Worm (Caenorhabditis elegans) whole organism, late embryonic: ENCODE results near the gene Y32B12C.1.

Experiments used
- ceh-18 ChIP-seq: sonication (generic microtip); optimal IDR thresholded peaks from 2 replicates; lab custom pipeline; 2016; ENCODE audit warnings: missing genetic modification characterization, missing compliant biosample characterization
- ceh-19 ChIP-seq: fragments of 200-800 bp; sonication (Bioruptor generic); optimal IDR thresholded peaks from 2 replicates; lab custom pipeline; 2018; ENCODE audit warnings: mild to moderate bottlenecking, missing genetic modification characterization, missing compliant biosample characterization
- ceh-2 ChIP-seq: sonication (generic microtip); optimal IDR thresholded peaks from 2 replicates; lab custom pipeline; 2016; ENCODE audit warnings: missing genotype, missing genetic modification characterization, missing compliant biosample characterization
- elt-2 ChIP-seq: sonication (generic microtip); optimal IDR thresholded peaks from 2 replicates; lab custom pipeline; 2016; ENCODE audit warnings: missing genetic modification reagents, missing genetic modification characterization, missing compliant biosample characterization
- odd-2 ChIP-seq: sonication (generic microtip); optimal IDR thresholded peaks from 2 replicates; lab custom pipeline; 2017; ENCODE audit warnings: antibody characterized with exemption, mild to moderate bottlenecking, missing genetic modification characterization, missing compliant biosample characterization
- pax-1 ChIP-seq: fragments of 150-350 bp; optimal IDR thresholded peaks from 2 replicates; lab custom pipeline; 2014; ENCODE audit warnings: missing biosample characterization, missing genetic modification characterization
- pqm-1 ChIP-seq: sonication (generic microtip); optimal IDR thresholded peaks from 2 replicates; lab custom pipeline; 2016; ENCODE audit warnings: missing genetic modification characterization, missing compliant biosample characterization

DNA sequence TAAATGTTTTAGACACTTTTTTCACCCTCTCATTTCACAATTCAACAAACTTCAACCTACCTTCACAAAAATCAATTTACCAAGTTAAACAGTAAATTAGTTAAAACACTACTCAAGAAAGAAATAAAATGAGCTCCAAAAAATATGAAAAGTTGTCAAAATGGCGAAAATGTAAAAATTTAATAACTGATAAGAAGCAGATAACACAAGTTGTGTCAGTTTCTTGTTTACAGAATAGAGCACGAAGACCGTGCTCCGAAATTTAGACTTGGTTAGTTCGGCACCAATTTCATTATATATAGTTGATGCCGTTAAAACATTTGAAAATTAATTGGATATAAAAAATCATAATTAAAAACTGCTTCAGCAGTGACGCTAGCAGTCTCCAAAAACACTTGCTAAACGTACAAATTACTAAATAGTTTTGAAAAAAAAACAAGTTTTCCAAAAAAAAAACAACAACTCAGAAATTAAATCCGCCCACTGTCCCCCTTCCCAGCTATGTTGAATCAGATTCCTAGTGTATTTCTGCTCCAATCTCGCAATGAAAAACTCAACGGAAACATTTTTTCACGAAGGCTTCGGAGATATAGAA, 4.5 kb downstream of the Y32B12C.1 start, which contains the start of gene srw-54:
- TF ChIP-seq ceh-18 (tag; lab: Kevin White, UChicago) (no peak), ceh-2 (tag; lab: Kevin White, UChicago) (no peak), odd-2 (tag; lab: Kevin White, UChicago) (no peak), ceh-19 (GFP tag; lab: Kevin White, UChicago) (no peak), pqm-1 (tag; lab: Kevin White, UChicago) (no peak), pax-1 (tag; lab: Kevin White, UChicago) (no peak), elt-2 (no peak)
